Worm (Caenorhabditis elegans) whole organism, L3 larva: ENCODE measurements around the gene AH10.4.
A peak's percentile ranks its signal among the peaks of the same experiment; 100 is the strongest.
"Not testable (repeated sequence)": the region's sequence is repeated elsewhere in the genome, so short reads cannot be mapped to it uniquely, and the experiment has no call there.

ENCODE experiments used
- R02D3.7 ChIP-seq: fragments of 150-350 bp; optimal IDR thresholded peaks from 2 replicates; lab custom pipeline; 2014; ENCODE audit warnings: missing biosample characterization, missing genetic modification characterization
- aly-2 ChIP-seq: fragments of 150-350 bp; optimal IDR thresholded peaks from 2 replicates; lab custom pipeline; 2014; ENCODE audit warnings: missing biosample characterization, missing genetic modification characterization
- ceh-28 ChIP-seq: fragments of 150-350 bp; optimal IDR thresholded peaks from 2 replicates; lab custom pipeline; 2014; ENCODE audit warnings: missing biosample characterization, missing genetic modification reagents, missing genetic modification characterization
- ceh-82 ChIP-seq: fragments of 150-350 bp; optimal IDR thresholded peaks from 2 replicates; lab custom pipeline; 2014; ENCODE audit warnings: missing biosample characterization, missing genetic modification characterization
- ceh-9 ChIP-seq: sonication (generic microtip); optimal IDR thresholded peaks from 2 replicates; lab custom pipeline; 2018; ENCODE audit warnings: missing biosample characterization, missing genetic modification characterization
- egl-5 ChIP-seq: fragments of 150-350 bp; optimal IDR thresholded peaks from 2 replicates; lab custom pipeline; 2017; ENCODE audit warnings: missing biosample characterization, missing genetic modification reagents, missing genetic modification characterization, inconsistent platforms
- elt-1 ChIP-seq: fragments of 150-350 bp; optimal IDR thresholded peaks from 2 replicates; lab custom pipeline; 2014; ENCODE audit warnings: missing biosample characterization, missing genetic modification characterization
- elt-2 ChIP-seq: sonication (generic microtip); optimal IDR thresholded peaks from 2 replicates; lab custom pipeline; 2016; ENCODE audit warnings: missing genetic modification reagents, mild to moderate bottlenecking, missing genetic modification characterization, missing compliant biosample characterization
- elt-3 ChIP-seq, 3 experiments: fragments of 150-350 bp in 1 of 3; sonication (generic microtip) in 2 of 3; optimal IDR thresholded peaks; 2 replicates in 2 of 3; 4 replicates in 1 of 3; lab custom pipeline; 2014 to 2017; ENCODE audit warnings: missing biosample characterization in 3 of 3, missing genetic modification characterization in 3 of 3
- eor-1 ChIP-seq, 2 experiments: fragments of 150-350 bp; optimal IDR thresholded peaks; 2 replicates each; lab custom pipeline; 2014 to 2018; ENCODE audit warnings: missing biosample characterization in 2 of 2, missing genetic modification characterization in 2 of 2
- fkh-10 ChIP-seq: sonication (generic microtip); optimal IDR thresholded peaks from 2 replicates; lab custom pipeline; 2017; ENCODE audit warnings: missing biosample characterization, missing genetic modification reagents, missing genetic modification characterization
- fkh-2 ChIP-seq: fragments of 150-350 bp; optimal IDR thresholded peaks from 2 replicates; lab custom pipeline; 2014; ENCODE audit warnings: missing biosample characterization, missing genetic modification reagents, missing genetic modification characterization
- fos-1 ChIP-seq: fragments of 150-350 bp; optimal IDR thresholded peaks from 2 replicates; lab custom pipeline; 2014; ENCODE audit warnings: missing biosample characterization, missing genetic modification characterization
- hmg-11 ChIP-seq: sonication (generic microtip); optimal IDR thresholded peaks from 2 replicates; lab custom pipeline; 2016; ENCODE audit warnings: missing genetic modification characterization, missing compliant biosample characterization
- jun-1 ChIP-seq: fragments of 150-350 bp; optimal IDR thresholded peaks from 2 replicates; lab custom pipeline; 2014; ENCODE audit warnings: missing biosample characterization, missing genetic modification reagents, missing genetic modification characterization
- lin-15B ChIP-seq: fragments of 150-350 bp; optimal IDR thresholded peaks from 2 replicates; lab custom pipeline; 2014; ENCODE audit warnings: missing biosample characterization, missing genetic modification characterization
- lin-39 ChIP-seq: fragments of 150-350 bp; optimal IDR thresholded peaks from 2 replicates; lab custom pipeline; 2018; ENCODE audit warnings: missing biosample characterization, missing genetic modification reagents, missing genetic modification characterization
- lsy-12 ChIP-seq: sonication (generic microtip); optimal IDR thresholded peaks from 2 replicates; lab custom pipeline; 2016; ENCODE audit warnings: mild to moderate bottlenecking, missing genetic modification characterization, missing compliant biosample characterization
- mml-1 ChIP-seq: fragments of 150-350 bp; sonication (generic microtip); optimal IDR thresholded peaks from 3 replicates; lab custom pipeline; 2014; ENCODE audit warnings: missing biosample characterization, missing genetic modification characterization
- nfya-1 ChIP-seq: sonication (generic microtip); optimal IDR thresholded peaks from 2 replicates; lab custom pipeline; 2017; ENCODE audit warnings: missing genetic modification characterization, mild to moderate bottlenecking, missing compliant biosample characterization, antibody characterized with exemption, moderate library complexity; ENCODE audit not compliant: insufficient read depth
- nhr-12 ChIP-seq: fragments of 150-350 bp; optimal IDR thresholded peaks from 2 replicates; lab custom pipeline; 2014; ENCODE audit warnings: missing biosample characterization, missing genetic modification characterization
- nhr-23 ChIP-seq: fragments of 150-350 bp; optimal IDR thresholded peaks from 2 replicates; lab custom pipeline; 2014; ENCODE audit warnings: missing biosample characterization, missing genetic modification reagents, missing genetic modification characterization
- nhr-237 ChIP-seq: fragments of 150-350 bp; optimal IDR thresholded peaks from 2 replicates; lab custom pipeline; 2014; ENCODE audit warnings: missing biosample characterization, missing genetic modification characterization
- nhr-25 ChIP-seq: sonication (generic microtip); optimal IDR thresholded peaks from 2 replicates; lab custom pipeline; 2017; ENCODE audit warnings: missing biosample characterization, missing genetic modification characterization
- nhr-28 ChIP-seq: fragments of 150-350 bp; optimal IDR thresholded peaks from 2 replicates; lab custom pipeline; 2014; ENCODE audit warnings: missing biosample characterization, missing genetic modification characterization
- nhr-43 ChIP-seq: sonication (generic microtip); optimal IDR thresholded peaks from 2 replicates; lab custom pipeline; 2016; ENCODE audit warnings: mild to moderate bottlenecking, missing genetic modification characterization, missing compliant biosample characterization; ENCODE audit not compliant: poor library complexity, severe bottlenecking
- nhr-67 ChIP-seq: fragments of 150-350 bp; optimal IDR thresholded peaks from 2 replicates; lab custom pipeline; 2014; ENCODE audit warnings: missing biosample characterization, missing genetic modification characterization
- nhr-77 ChIP-seq: fragments of 150-350 bp; optimal IDR thresholded peaks from 2 replicates; lab custom pipeline; 2014; ENCODE audit warnings: missing biosample characterization, missing genetic modification characterization
- pha-4 ChIP-seq: fragments of 150-350 bp; optimal IDR thresholded peaks from 2 replicates; lab custom pipeline; 2014; ENCODE audit warnings: missing biosample characterization, missing genetic modification reagents, missing genetic modification characterization
- pqm-1 ChIP-seq: fragments of 150-350 bp; optimal IDR thresholded peaks from 2 replicates; lab custom pipeline; 2017; ENCODE audit warnings: missing biosample characterization, missing genetic modification characterization, inconsistent platforms
- sea-2 ChIP-seq: fragments of 150-350 bp; sonication (generic microtip); optimal IDR thresholded peaks from 4 replicates; lab custom pipeline; 2014; ENCODE audit warnings: missing biosample characterization, missing genetic modification reagents, missing genetic modification characterization
- skn-1 ChIP-seq: fragments of 150-350 bp; optimal IDR thresholded peaks from 2 replicates; lab custom pipeline; 2014; ENCODE audit warnings: missing biosample characterization, missing genetic modification characterization
- snpc-4 ChIP-seq: fragments of 150-350 bp; optimal IDR thresholded peaks from 2 replicates; lab custom pipeline; 2014; ENCODE audit warnings: missing biosample characterization, missing genetic modification characterization
- tbx-2 ChIP-seq: sonication (generic microtip); optimal IDR thresholded peaks from 2 replicates; lab custom pipeline; 2016; ENCODE audit warnings: mild to moderate bottlenecking, missing genetic modification characterization, missing compliant biosample characterization
- unc-39 ChIP-seq: sonication (generic microtip); optimal IDR thresholded peaks from 4 replicates; lab custom pipeline; 2017; ENCODE audit warnings: missing biosample characterization, missing genetic modification characterization
- unc-62 ChIP-seq: fragments of 150-350 bp; sonication (generic microtip); optimal IDR thresholded peaks from 4 replicates; lab custom pipeline; 2014; ENCODE audit warnings: missing biosample characterization, missing genetic modification reagents, missing genetic modification characterization
- zag-1 ChIP-seq: fragments of 150-350 bp; optimal IDR thresholded peaks from 2 replicates; lab custom pipeline; 2014; ENCODE audit warnings: missing biosample characterization, missing genetic modification characterization
- ztf-4 ChIP-seq: fragments of 150-350 bp; optimal IDR thresholded peaks from 2 replicates; lab custom pipeline; 2014; ENCODE audit warnings: missing biosample characterization, missing genetic modification characterization

Gene AH10.4

DNA sequence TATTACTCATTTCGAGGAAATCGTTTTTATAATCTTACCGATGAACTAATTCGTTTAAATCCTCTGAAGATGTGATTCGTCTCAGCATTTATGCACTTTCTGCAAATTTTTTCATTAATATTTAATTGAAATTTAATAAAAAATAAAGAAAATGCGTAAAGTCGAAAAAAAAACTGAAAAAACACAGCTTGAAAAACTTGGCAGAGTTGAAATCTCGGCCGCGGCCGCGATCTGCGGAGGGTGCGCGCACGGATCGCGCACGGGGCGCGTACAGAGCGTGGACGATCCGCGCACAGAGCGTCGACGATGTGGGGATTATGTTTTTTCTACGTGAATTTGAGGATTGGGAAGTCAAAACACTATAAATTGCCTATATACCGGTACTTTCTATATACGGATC, at the start of gene AH10.4:
Gene AH10.4, minus strand, starts transcription at position 101 of the 400 bp plus-strand sequence.
- TF ChIP-seq ztf-4 (tag; lab: Kevin White, UChicago); pha-4 (tag; lab: Kevin White, UChicago); jun-1: not testable (repeated sequence)

DNA sequence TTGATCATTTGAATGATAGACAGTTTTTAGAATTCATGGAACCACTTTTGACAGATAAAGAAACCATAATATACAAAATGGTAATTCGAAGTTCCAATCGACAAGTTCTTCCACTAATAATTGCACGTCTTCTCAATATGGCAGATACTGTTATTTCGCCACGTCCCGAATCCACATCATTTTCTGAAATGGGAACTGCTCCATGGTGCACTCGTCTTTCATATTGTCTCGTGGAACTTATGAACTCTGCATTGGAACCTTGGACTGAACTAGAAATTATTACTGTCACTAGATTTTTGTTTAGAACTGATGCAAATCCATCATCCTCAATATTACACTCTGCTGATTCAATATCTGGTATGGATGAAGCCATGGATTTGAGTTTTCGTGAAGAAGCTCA, 49.4 kb upstream of the AH10.4 start:
- no peak for TF ChIP-seq jun-1
- no peak for TF ChIP-seq eor-1 (tag; optimal IDR thresholded peaks at IDR 0.05; lab: Kevin White, UChicago)
- TF ChIP-seq skn-1 (tag; lab: Kevin White, UChicago) = no peak
- TF ChIP-seq fkh-10 (GFP tag; lab: Kevin White, UChicago) = no peak
- no peak for TF ChIP-seq lin-39 (tag; lab: Kevin White, UChicago)
- no peak for TF ChIP-seq lin-15B (tag; lab: Kevin White, UChicago)
- no peak for TF ChIP-seq nhr-12
- TF ChIP-seq nhr-28 (tag; lab: Kevin White, UChicago) = no peak
- no peak for TF ChIP-seq nhr-77 (tag; lab: Kevin White, UChicago)
- TF ChIP-seq tbx-2 (tag; lab: Kevin White, UChicago) = no peak
- TF ChIP-seq elt-1 = no peak
- TF ChIP-seq egl-5 (tag; lab: Kevin White, UChicago) = no peak
- TF ChIP-seq unc-39 (tag; lab: Kevin White, UChicago) = no peak
- no peak for TF ChIP-seq nfya-1 (tag; lab: Kevin White, UChicago)
- TF ChIP-seq ceh-9 (tag; lab: Kevin White, UChicago) = no peak
- TF ChIP-seq pqm-1 = no peak
- no peak for TF ChIP-seq ztf-4 (tag; lab: Kevin White, UChicago)
- TF ChIP-seq hmg-11 = no peak
- TF ChIP-seq aly-2 (tag; lab: Kevin White, UChicago) = no peak
- TF ChIP-seq nhr-237 (tag; lab: Kevin White, UChicago) = no peak

DNA sequence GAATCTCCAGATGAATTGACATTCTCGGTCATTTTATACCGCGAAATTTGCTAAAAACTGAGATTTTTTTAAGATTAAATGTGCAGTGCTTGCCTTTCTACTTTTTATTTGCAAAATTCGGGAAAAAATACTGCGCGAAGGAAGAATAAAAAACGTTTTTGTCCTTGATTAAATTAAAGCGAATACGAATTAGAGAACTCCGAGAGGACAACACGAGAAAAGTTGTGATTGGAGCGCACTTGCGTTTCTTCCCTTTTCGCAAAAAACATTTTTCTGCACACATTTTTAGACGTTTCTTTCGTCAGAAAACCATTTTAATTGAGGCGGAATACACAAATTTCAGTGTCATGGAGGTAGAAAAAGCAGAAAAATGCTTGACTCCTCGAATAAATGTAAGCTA, 47.8 kb upstream of the AH10.4 start, which contains the start of the genes trm-1 and ints-2:
Gene trm-1, minus strand, starts transcription at position 175 of the 400 bp plus-strand sequence.
Gene ints-2, plus strand, starts transcription at position 249 of the 400 bp plus-strand sequence.
- peak; percentile 78 for TF ChIP-seq pha-4 (tag; lab: Kevin White, UChicago)
- TF ChIP-seq R02D3.7 (tag; lab: Kevin White, UChicago) = peak; percentile 47
- no peak for TF ChIP-seq zag-1
- TF ChIP-seq lin-15B (tag; lab: Kevin White, UChicago) = peak; percentile 90
- TF ChIP-seq sea-2 (GFP tag; lab: Kevin White, UChicago) = no peak
- peak; percentile 21 for TF ChIP-seq elt-2
- TF ChIP-seq pqm-1 = peak; percentile 36
- no peak for TF ChIP-seq ceh-82 (tag; lab: Kevin White, UChicago)
- TF ChIP-seq hmg-11 = peak; percentile 62
- peak; percentile 54 for TF ChIP-seq nhr-43 (tag; lab: Kevin White, UChicago)
- TF ChIP-seq nhr-12 = no peak
- TF ChIP-seq lin-39 (tag; lab: Kevin White, UChicago) = peak; percentile 66
- TF ChIP-seq nhr-23 = peak; percentile 55
- peak; percentile 66 for TF ChIP-seq nfya-1 (tag; lab: Kevin White, UChicago)
- peak; percentile 2 for TF ChIP-seq ceh-28 (tag; lab: Kevin White, UChicago)
- TF ChIP-seq egl-5 (tag; lab: Kevin White, UChicago) = peak; percentile 3
- TF ChIP-seq nhr-25 (tag; lab: Kevin White, UChicago) = peak; percentile 36
- no peak for TF ChIP-seq mml-1
- TF ChIP-seq nhr-237 (tag; lab: Kevin White, UChicago) = no peak
- TF ChIP-seq jun-1 = peak; percentile 32
- TF ChIP-seq fos-1 = no peak
- TF ChIP-seq fkh-10 (GFP tag; lab: Kevin White, UChicago) = peak; percentile 57

DNA sequence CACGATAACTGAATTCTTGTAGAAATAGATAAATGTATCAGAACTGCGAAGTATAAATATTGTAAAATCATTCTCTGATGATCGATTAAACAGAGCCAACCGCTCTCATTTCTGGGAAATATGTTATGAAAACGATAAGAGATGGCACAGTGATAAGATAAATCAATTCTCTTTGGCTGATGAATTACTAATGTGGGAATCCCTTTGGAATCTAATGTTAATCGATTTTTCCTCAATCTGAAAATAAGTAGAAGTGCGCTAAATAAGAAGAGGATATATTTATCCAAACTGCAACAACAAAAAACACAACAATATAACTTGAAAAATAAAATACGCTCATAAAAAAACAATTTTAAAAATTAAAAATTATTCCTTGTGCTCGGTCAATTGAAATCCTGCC, 45.2 kb upstream of the AH10.4 start, which contains the start of gene cest-2.3:
Gene cest-2.3, minus strand, starts transcription at position 101 of the 400 bp plus-strand sequence.
- no peak for TF ChIP-seq zag-1
- no peak for TF ChIP-seq ceh-9 (tag; lab: Kevin White, UChicago)
- TF ChIP-seq hmg-11 = no peak
- TF ChIP-seq nhr-12 = no peak
- TF ChIP-seq lsy-12 (tag; lab: Kevin White, UChicago) = no peak
- TF ChIP-seq nfya-1 (tag; lab: Kevin White, UChicago) = no peak
- no peak for TF ChIP-seq nhr-25 (tag; lab: Kevin White, UChicago)
- no peak for TF ChIP-seq ztf-4 (tag; lab: Kevin White, UChicago)
- no peak for TF ChIP-seq unc-62 (GFP tag; lab: Kevin White, UChicago)
- no peak for TF ChIP-seq snpc-4 (tag; lab: Kevin White, UChicago)
- TF ChIP-seq elt-3 (tag; optimal IDR thresholded peaks at IDR 0.05; lab: Kevin White, UChicago) = no peak
- TF ChIP-seq fkh-2 = no peak
- TF ChIP-seq nhr-43 (tag; lab: Kevin White, UChicago) = no peak
- TF ChIP-seq ceh-82 (tag; lab: Kevin White, UChicago) = no peak
- no peak for TF ChIP-seq nhr-67 (tag; lab: Kevin White, UChicago)
- no peak for TF ChIP-seq nhr-28 (tag; lab: Kevin White, UChicago)
